Worm (Caenorhabditis elegans): Measurements from ENCODE around the gene clec-56.

ce11 chrV:14510746-14511145 is 36.5 kb downstream of the clec-56 start, which contains the start of gene R02D5.9:
- TF ChIP-seq snpc-4 (tag; optimal IDR thresholded peaks at IDR 0.05) (no peak), ces-1 (GFP tag; optimal IDR thresholded peaks at IDR 0.05) (no peak), unc-39 (tag; optimal IDR thresholded peaks at IDR 0.05) (no peak), nhr-12 (tag; optimal IDR thresholded peaks at IDR 0.05) (no peak), elt-3 (tag; optimal IDR thresholded peaks at IDR 0.05) (no peak), nhr-237 (tag; optimal IDR thresholded peaks at IDR 0.05) (no peak), elt-1 (tag; optimal IDR thresholded peaks at IDR 0.05; ENCODE audit: borderline replicate concordance, insufficient read depth) (no peak), nhr-76 (tag; optimal IDR thresholded peaks at IDR 0.05) (no peak), ceh-83 (GFP tag; optimal IDR thresholded peaks at IDR 0.05) (no peak), ceh-43 (GFP tag; optimal IDR thresholded peaks at IDR 0.05) (no peak), unc-62 (GFP tag; optimal IDR thresholded peaks at IDR 0.05) (no peak)

Data from whole organism, mixed stage, embryonic.